Worm (Caenorhabditis elegans): ENCODE data around the gene srv-31.

The srv-31 gene

ce11 chrIV:6299523-6299922, 27.7 kb upstream of the srv-31 start:
- TF ChIP-seq nfya-2 (GFP tag; IDR thresholded peaks at IDR 0.05) (no peak), ceh-40 (GFP tag; IDR thresholded peaks at IDR 0.05) (no peak), Y56A3A.18 (GFP tag; IDR thresholded peaks at IDR 0.05) (no peak)

- TF ChIP-seq madf-10 (tag; optimal IDR thresholded peaks at IDR 0.05) = no peak
- TF ChIP-seq F39B2.1 (GFP tag; IDR thresholded peaks at IDR 0.05) = no peak
- no peak for TF ChIP-seq hsf-1 (GFP tag; IDR thresholded peaks at IDR 0.05)
- TF ChIP-seq ztf-18 (tag; optimal IDR thresholded peaks at IDR 0.05) = no peak
These were observed 26.4 kb upstream of the srv-31 start, which contains the start of gene srv-27 for ce11 chrIV:6298253-6298652. TSS of gene srv-27 (minus strand) at chrIV:6298353.

ce11 chrIV:6294081-6294480, 22.3 kb upstream of the srv-31 start, which contains the start of gene hil-2:
TSS of gene hil-2 (plus strand) at chrIV:6294240.
- no peak for TF ChIP-seq K11D2.4 (GFP tag; IDR thresholded peaks at IDR 0.05)
- no peak for TF ChIP-seq hmg-1.2 (GFP tag; IDR thresholded peaks at IDR 0.05)
- no peak for TF ChIP-seq T07F8.4 (tag; optimal IDR thresholded peaks at IDR 0.05)
- TF ChIP-seq mxl-1 (tag; optimal IDR thresholded peaks at IDR 0.05) = no peak
- TF ChIP-seq him-1 (tag; optimal IDR thresholded peaks at IDR 0.05) = no peak
- TF ChIP-seq die-1 (tag; optimal IDR thresholded peaks at IDR 0.05) = no peak
- TF ChIP-seq snpc-4 (GFP tag; optimal IDR thresholded peaks at IDR 0.05) = no peak
- peak in 2 of 4 experiments; percentile 59 to 60 for TF ChIP-seq snpc-4 (tag; optimal IDR thresholded peaks at IDR 0.05)
- TF ChIP-seq dox-1 (GFP tag; IDR thresholded peaks at IDR 0.05) = no peak
- TF ChIP-seq F39B2.1 (GFP tag; IDR thresholded peaks at IDR 0.05) = peak; percentile 97
- TF ChIP-seq repo-1 (tag; optimal IDR thresholded peaks at IDR 0.05) = no peak

ce11 chrIV:6290741-6291140, 18.9 kb upstream of the srv-31 start, which contains the start of gene srv-24:
TSS of gene srv-24 (minus strand) at chrIV:6290841.
- TF ChIP-seq K12H6.12 (tag; optimal IDR thresholded peaks at IDR 0.05) (no peak), ztf-26 (tag; optimal IDR thresholded peaks at IDR 0.05) (no peak), efl-1 (GFP tag; optimal IDR thresholded peaks at IDR 0.05) (no peak), ceh-91 (GFP tag; IDR thresholded peaks at IDR 0.05) (no peak), ceh-58 (GFP tag; IDR thresholded peaks at IDR 0.05) (no peak), egl-18 (GFP tag; IDR thresholded peaks at IDR 0.05) (no peak)

ce11 chrIV:6284277-6284676, 12.5 kb upstream of the srv-31 start, which contains the start of gene ops-1:
TSS of gene ops-1 (minus strand) at chrIV:6284377.
- no peak for TF ChIP-seq madf-6 (GFP tag; IDR thresholded peaks at IDR 0.05)
- no peak for TF ChIP-seq ekl-4 (GFP tag; IDR thresholded peaks at IDR 0.05)
- TF ChIP-seq nhr-80 (tag; optimal IDR thresholded peaks at IDR 0.05) = no peak
- TF ChIP-seq attf-6 (GFP tag; IDR thresholded peaks at IDR 0.05) = no peak
- TF ChIP-seq gei-17 (GFP tag; optimal IDR thresholded peaks at IDR 0.05) = no peak
- no peak for TF ChIP-seq chd-7 (tag; optimal IDR thresholded peaks at IDR 0.05)
- no peak for TF ChIP-seq aptf-2 (GFP tag; conservative IDR thresholded peaks at IDR 0.05)
- no peak for TF ChIP-seq nhr-179 (tag; optimal IDR thresholded peaks at IDR 0.05)
- TF ChIP-seq fkh-3 (tag; optimal IDR thresholded peaks at IDR 0.05) = no peak
- no peak for TF ChIP-seq C06A6.2 (GFP tag; conservative IDR thresholded peaks at IDR 0.05)

- no peak for TF ChIP-seq F49E8.2 (tag; optimal IDR thresholded peaks at IDR 0.05; ENCODE audit: insufficient read depth)
- TF ChIP-seq ceh-100 (GFP tag; IDR thresholded peaks at IDR 0.05) = no peak
These were observed 10.3 kb upstream of the srv-31 start, which contains the start of gene srv-32 for ce11 chrIV:6282143-6282542. TSS of gene srv-32 (minus strand) at chrIV:6282243.
